Fruit fly (Drosophila melanogaster) whole organism: ENCODE data around the gene Sema1a.

Experiments used
- psq ChIP-seq: fragments of >200 bp; optimal IDR thresholded peaks from 2 replicates; lab custom pipeline; 2017
- usp ChIP-seq: fragments of >200 bp; optimal IDR thresholded peaks from 2 replicates; lab custom pipeline; 2017; ENCODE audit warnings: missing biosample characterization, missing genetic modification characterization, mixed read lengths

DNA sequence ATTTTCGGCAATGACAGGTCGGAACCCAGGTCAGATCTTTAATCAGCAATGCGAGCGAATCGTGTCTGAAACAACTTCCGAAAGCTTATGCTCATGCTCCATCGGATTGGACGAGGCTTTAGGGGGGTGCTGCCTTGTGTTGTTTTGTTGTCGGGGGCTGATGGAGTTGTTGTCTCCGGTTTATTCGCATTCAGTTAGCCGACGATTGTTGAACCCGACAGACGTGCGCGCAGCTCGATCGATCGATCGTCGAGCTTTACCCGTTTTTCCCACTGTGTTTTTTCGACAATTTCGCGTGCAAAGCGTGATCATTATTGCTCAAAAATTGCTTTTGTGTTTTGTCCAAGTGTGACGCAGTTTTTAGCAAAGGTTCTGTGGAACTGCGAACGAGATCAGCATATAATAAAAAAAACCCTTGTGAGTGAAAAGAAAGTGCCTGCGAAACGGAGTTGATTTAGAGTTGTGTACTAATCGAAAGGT lies 13.0 kb upstream of the Sema1a start, which contains the start of gene CG17834:
- no peak for TF ChIP-seq usp (GFP tag; lab: Kevin White, UChicago)
- no peak for TF ChIP-seq psq (lab: Kevin White, UChicago)
